Fruit fly (Drosophila melanogaster) whole organism: ENCODE results near the gene Cyp4ac3.

ENCODE experiments used
- psq ChIP-seq: fragments of >200 bp; optimal IDR thresholded peaks from 2 replicates; lab custom pipeline; 2017
- usp ChIP-seq: fragments of >200 bp; optimal IDR thresholded peaks from 2 replicates; lab custom pipeline; 2017; ENCODE audit warnings: missing biosample characterization, missing genetic modification characterization, mixed read lengths

dm6 chr2L:5271081-5271480, 2.8 kb downstream of the Cyp4ac3 start, which contains the start of gene tkv:
- TF ChIP-seq usp (GFP tag; lab: Kevin White, UChicago) (no peak), psq (lab: Kevin White, UChicago) (no peak)
